Fruit fly (Drosophila melanogaster) whole organism, embryonic: ENCODE results near the gene His3.3A.
A peak's percentile ranks its signal among the peaks of the same experiment; 100 is the strongest.

Experiments used
- Ada2b ChIP-seq: fragments of 200-800 bp; sonication (Bioruptor generic); IDR thresholded peaks from 2 replicates; pipeline ENCODE4 v1.3.6; 2022; ENCODE audit warnings: missing biosample characterization, missing genetic modification characterization
- B-H1 ChIP-seq: fragments of 200-800 bp; sonication (Bioruptor generic); IDR thresholded peaks from 3 replicates; pipeline ENCODE4 v1.3.6; 2022; ENCODE audit warnings: missing biosample characterization, missing genetic modification characterization
- BEAF-32 ChIP-seq: fragments of 200-800 bp; sonication (Bioruptor generic); optimal IDR thresholded peaks from 3 replicates; lab custom pipeline; 2017; ENCODE audit warnings: missing biosample characterization, missing genetic modification characterization, mild to moderate bottlenecking, moderate library complexity, missing genetic modification reagents
- Bgb ChIP-seq: fragments of 200-800 bp; sonication (Bioruptor generic); IDR thresholded peaks from 2 replicates; pipeline ENCODE4 v1.3.6; 2022; ENCODE audit warnings: missing biosample characterization, missing genetic modification characterization; ENCODE audit not compliant: partially characterized antibody
- BtbVII ChIP-seq: fragments of 200-800 bp; sonication (Bioruptor generic); optimal IDR thresholded peaks from 3 replicates; lab custom pipeline; 2017; ENCODE audit warnings: missing biosample characterization, mild to moderate bottlenecking, missing genetic modification characterization
- CG11456 ChIP-seq: fragments of 200-800 bp; sonication (Bioruptor generic); IDR thresholded peaks from 3 replicates; pipeline ENCODE4 v1.3.6; 2022; ENCODE audit warnings: missing biosample characterization, missing genetic modification characterization
- CG12071 ChIP-seq: fragments of 200-800 bp; sonication (Bioruptor generic); optimal IDR thresholded peaks from 3 replicates; lab custom pipeline; 2018; ENCODE audit warnings: missing biosample characterization, mild to moderate bottlenecking, missing genetic modification characterization
- CG1233 ChIP-seq: fragments of 200-800 bp; sonication (Bioruptor generic); optimal IDR thresholded peaks from 4 replicates; lab custom pipeline; 2018; ENCODE audit warnings: missing biosample characterization, mild to moderate bottlenecking, missing genetic modification characterization
- CG1603 ChIP-seq: fragments of 200-800 bp; sonication (Bioruptor generic); optimal IDR thresholded peaks from 2 replicates; lab custom pipeline; 2019; ENCODE audit warnings: missing biosample characterization, mild to moderate bottlenecking, missing genetic modification characterization, moderate library complexity
- CG16815 ChIP-seq: fragments of 200-800 bp; sonication (Bioruptor generic); optimal IDR thresholded peaks from 3 replicates; lab custom pipeline; 2017; ENCODE audit warnings: missing biosample characterization, mild to moderate bottlenecking, missing genetic modification characterization
- CG17568 ChIP-seq: fragments of 200-800 bp; sonication (Bioruptor generic); optimal IDR thresholded peaks from 2 replicates; lab custom pipeline; 2018; ENCODE audit warnings: missing biosample characterization, mild to moderate bottlenecking, missing genetic modification characterization, moderate library complexity
- CG2712 ChIP-seq: fragments of 200-800 bp; optimal IDR thresholded peaks from 3 replicates; lab custom pipeline; 2019; ENCODE audit warnings: missing biosample characterization, mild to moderate bottlenecking, missing genetic modification characterization, moderate library complexity
- CG31441 ChIP-seq: fragments of 200-800 bp; sonication (Bioruptor generic); IDR thresholded peaks from 2 replicates; pipeline ENCODE4 v1.3.6; 2022; ENCODE audit warnings: missing biosample characterization, missing genetic modification characterization
- CG3407 ChIP-seq: fragments of 200-800 bp; sonication (Bioruptor generic); optimal IDR thresholded peaks from 2 replicates; lab custom pipeline; 2018; ENCODE audit warnings: missing biosample characterization, mild to moderate bottlenecking, missing genetic modification characterization
- CG4404 ChIP-seq: fragments of 200-800 bp; sonication (Bioruptor generic); IDR thresholded peaks from 2 replicates; pipeline ENCODE4 v1.3.6; 2022; ENCODE audit warnings: missing biosample characterization, missing genetic modification characterization
- CG6175 ChIP-seq: fragments of 200-800 bp; sonication (Bioruptor generic); IDR thresholded peaks from 3 replicates; pipeline ENCODE4 v1.3.6; 2022; ENCODE audit warnings: missing biosample characterization, missing genetic modification characterization
- CG9215 ChIP-seq: fragments of 200-800 bp; sonication (Bioruptor generic); IDR thresholded peaks from 2 replicates; pipeline ENCODE4 v1.3.6; 2022; ENCODE audit warnings: missing biosample characterization, missing genetic modification characterization
- CHES-1-like ChIP-seq: fragments of 200-800 bp; sonication (Bioruptor generic); optimal IDR thresholded peaks from 2 replicates; lab custom pipeline; 2016; ENCODE audit warnings: missing biosample characterization, missing genetic modification characterization
- D ChIP-seq, 2 experiments: fragments of 200-800 bp in 1 of 2; fragments of >200 bp in 1 of 2; sonication (Bioruptor generic) in 1 of 2; optimal IDR thresholded peaks; 2 replicates in 1 of 2; 3 replicates in 1 of 2; lab custom pipeline; 2017; ENCODE audit warnings: mild to moderate bottlenecking in 1 of 2, missing biosample characterization in 1 of 2, missing genetic modification characterization in 1 of 2, missing genetic modification reagents in 1 of 2
- Dbx ChIP-seq: fragments of 200-800 bp; sonication (Bioruptor generic); IDR thresholded peaks from 3 replicates; pipeline ENCODE4 v1.3.6; 2022; ENCODE audit warnings: missing biosample characterization, missing genetic modification characterization
- Deaf1 ChIP-seq: fragments of 200-800 bp; optimal IDR thresholded peaks from 3 replicates; lab custom pipeline; 2019; ENCODE audit warnings: missing biosample characterization, mild to moderate bottlenecking, missing genetic modification characterization, moderate library complexity
- Fer1 ChIP-seq: fragments of 200-800 bp; sonication (Bioruptor generic); optimal IDR thresholded peaks from 2 replicates; lab custom pipeline; 2017; ENCODE audit warnings: missing biosample characterization, mild to moderate bottlenecking, missing genetic modification characterization
- H2.0 ChIP-seq: fragments of 200-800 bp; sonication (Bioruptor generic); IDR thresholded peaks from 2 replicates; pipeline ENCODE4 v1.3.6; 2022; ENCODE audit warnings: missing biosample characterization, missing genetic modification characterization
- Hr78 ChIP-seq, 2 experiments: fragments of 200-800 bp in 1 of 2; fragments of >200 bp in 1 of 2; sonication (Bioruptor generic) in 1 of 2; optimal IDR thresholded peaks; 2 replicates each; lab custom pipeline; 2017 to 2019; ENCODE audit warnings: missing biosample characterization in 2 of 2, missing genetic modification characterization in 2 of 2, mild to moderate bottlenecking in 1 of 2, moderate library complexity in 1 of 2
- NK7.1 ChIP-seq: fragments of 200-800 bp; sonication (Bioruptor generic); optimal IDR thresholded peaks from 3 replicates; lab custom pipeline; 2016; ENCODE audit warnings: missing biosample characterization, missing genetic modification characterization
- Nf-YC ChIP-seq: fragments of 200-800 bp; optimal IDR thresholded peaks from 3 replicates; lab custom pipeline; 2019; ENCODE audit warnings: missing biosample characterization, mild to moderate bottlenecking, missing genetic modification characterization, moderate library complexity
- Oli ChIP-seq: fragments of 200-800 bp; sonication (Bioruptor generic); optimal IDR thresholded peaks from 2 replicates; lab custom pipeline; 2018; ENCODE audit warnings: missing biosample characterization, mild to moderate bottlenecking, missing genetic modification characterization, moderate library complexity
- Pdp1 ChIP-seq, 2 experiments: fragments of 200-800 bp; sonication (Bioruptor generic); optimal IDR thresholded peaks; 3 replicates each; lab custom pipeline; 2016; ENCODE audit warnings: missing biosample characterization in 2 of 2, missing genetic modification characterization in 2 of 2, mild to moderate bottlenecking in 1 of 2, moderate library complexity in 1 of 2
- Stat92E ChIP-seq, 3 experiments: fragments of >200 bp in 2 of 3; fragments of 200-800 bp in 1 of 3; sonication (Bioruptor generic) in 1 of 3; optimal IDR thresholded peaks; 2 replicates each; lab custom pipeline; 2017 to 2019; ENCODE audit warnings: missing biosample characterization in 3 of 3, missing genetic modification characterization in 3 of 3, mild to moderate bottlenecking in 1 of 3, moderate library complexity in 1 of 3
- bbx ChIP-seq: fragments of 200-800 bp; sonication (Bioruptor generic); IDR thresholded peaks from 2 replicates; pipeline ENCODE4 v1.3.6; 2022; ENCODE audit warnings: missing biosample characterization, missing genetic modification characterization; ENCODE audit not compliant: partially characterized antibody
- btn ChIP-seq: fragments of 200-800 bp; sonication (Bioruptor generic); optimal IDR thresholded peaks from 2 replicates; lab custom pipeline; 2016; ENCODE audit warnings: missing biosample characterization, missing genetic modification characterization
- caup ChIP-seq: fragments of 200-800 bp; sonication (Bioruptor generic); optimal IDR thresholded peaks from 3 replicates; lab custom pipeline; 2017; ENCODE audit warnings: missing biosample characterization, mild to moderate bottlenecking, missing genetic modification characterization, moderate library complexity; ENCODE audit not compliant: severe bottlenecking
- cg ChIP-seq: fragments of 200-800 bp; sonication (Bioruptor generic); optimal IDR thresholded peaks from 3 replicates; lab custom pipeline; 2019; ENCODE audit warnings: missing biosample characterization, mild to moderate bottlenecking, missing genetic modification characterization, moderate library complexity
- chn ChIP-seq: fragments of 200-800 bp; sonication (Bioruptor generic); optimal IDR thresholded peaks from 2 replicates; lab custom pipeline; 2016; ENCODE audit warnings: missing biosample characterization, missing genetic modification characterization
- crp ChIP-seq, 2 experiments: fragments of 200-800 bp; sonication (Bioruptor generic); optimal IDR thresholded peaks; 2 replicates in 1 of 2; 3 replicates in 1 of 2; lab custom pipeline; 2017; ENCODE audit warnings: missing biosample characterization in 2 of 2, missing genetic modification characterization in 2 of 2, mild to moderate bottlenecking in 1 of 2, moderate library complexity in 1 of 2
- dmrt11E ChIP-seq: fragments of 200-800 bp; sonication (Bioruptor generic); optimal IDR thresholded peaks from 3 replicates; lab custom pipeline; 2018; ENCODE audit warnings: missing biosample characterization, mild to moderate bottlenecking, missing genetic modification characterization, moderate library complexity
- ewg ChIP-seq: fragments of 200-800 bp; sonication (Bioruptor generic); optimal IDR thresholded peaks from 3 replicates; lab custom pipeline; 2017; ENCODE audit warnings: mild to moderate bottlenecking, missing biosample characterization, missing genetic modification reagents, missing genetic modification characterization
- ham ChIP-seq: fragments of 200-800 bp; sonication (Bioruptor generic); IDR thresholded peaks from 2 replicates; pipeline ENCODE4 v1.3.6; 2022; ENCODE audit warnings: missing biosample characterization, missing genetic modification characterization
- kay ChIP-seq: fragments of 200-800 bp; sonication (Bioruptor generic); optimal IDR thresholded peaks from 2 replicates; lab custom pipeline; 2016; ENCODE audit warnings: missing biosample characterization, missing genetic modification characterization
- mirr ChIP-seq: fragments of 200-800 bp; sonication (Bioruptor generic); optimal IDR thresholded peaks from 3 replicates; lab custom pipeline; 2018; ENCODE audit warnings: missing biosample characterization, mild to moderate bottlenecking, missing genetic modification characterization
- run ChIP-seq: fragments of 200-800 bp; sonication (Bioruptor generic); optimal IDR thresholded peaks from 3 replicates; lab custom pipeline; 2018; ENCODE audit warnings: missing biosample characterization, mild to moderate bottlenecking, missing genetic modification characterization
- sens ChIP-seq: fragments of 200-800 bp; sonication (Bioruptor generic); peaks from one replicate; lab custom pipeline; 2016; ENCODE audit warnings: missing biosample characterization, missing genetic modification characterization
- slou ChIP-seq: fragments of 200-800 bp; sonication (Bioruptor generic); optimal IDR thresholded peaks from 3 replicates; lab custom pipeline; 2016; ENCODE audit warnings: missing biosample characterization, missing genetic modification characterization
- stwl ChIP-seq: fragments of 200-800 bp; sonication (Bioruptor generic); optimal IDR thresholded peaks from 3 replicates; lab custom pipeline; 2018; ENCODE audit warnings: missing biosample characterization, mild to moderate bottlenecking, missing genetic modification characterization, moderate library complexity
- tin ChIP-seq: fragments of 200-800 bp; sonication (Bioruptor generic); optimal IDR thresholded peaks from 3 replicates; lab custom pipeline; 2016; ENCODE audit warnings: missing biosample characterization, missing genetic modification characterization
- zen ChIP-seq: fragments of 200-800 bp; sonication (Bioruptor generic); optimal IDR thresholded peaks from 3 replicates; lab custom pipeline; 2018; ENCODE audit warnings: missing biosample characterization, mild to moderate bottlenecking, missing genetic modification characterization, moderate library complexity
- zen2 ChIP-seq: fragments of 200-800 bp; sonication (Bioruptor generic); IDR thresholded peaks from 3 replicates; pipeline ENCODE4 v1.3.6; 2022; ENCODE audit warnings: missing biosample characterization, missing genetic modification characterization; ENCODE audit not compliant: partially characterized antibody

Gene His3.3A

DNA sequence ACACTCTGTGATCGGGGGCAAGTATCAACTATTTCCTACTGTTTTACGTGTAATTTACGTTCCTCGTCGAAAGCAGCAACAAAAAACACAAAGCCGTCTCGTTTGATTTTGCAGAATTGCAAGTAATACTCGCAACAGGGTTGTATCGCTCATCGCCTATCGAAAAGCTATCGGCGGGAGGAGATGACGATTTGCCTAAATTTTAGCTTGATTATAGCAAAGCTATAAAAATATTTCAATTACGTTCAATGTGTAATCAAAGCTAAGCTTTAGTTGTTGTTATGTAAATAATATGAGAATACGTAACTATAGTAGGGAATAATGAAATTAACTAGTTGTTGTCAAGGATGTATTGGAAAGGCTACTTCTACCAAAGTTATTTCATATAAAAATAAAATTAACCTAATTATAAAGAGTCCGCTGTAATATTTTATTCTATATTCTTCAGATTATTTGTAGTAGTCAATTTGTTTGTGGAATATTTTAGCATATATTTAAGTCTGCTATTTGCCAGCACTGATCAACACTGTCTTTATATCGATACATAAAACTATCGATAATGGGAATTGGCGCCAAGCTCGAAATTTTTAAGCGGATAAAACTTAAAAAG lies 4.9 kb downstream of the His3.3A start, which contains the start of gene Rpn11 (continued):
- TF ChIP-seq Nf-YC (tag; lab: Kevin White, UChicago) = peak; percentile 75
- peak; percentile 41; the same call in 1 of the 2 replicates for TF ChIP-seq Ada2b
- TF ChIP-seq CG12071 = no peak
- no peak for TF ChIP-seq chn (GFP tag; lab: Kevin White, UChicago)
- TF ChIP-seq CHES-1-like = peak; percentile 7
- no peak for TF ChIP-seq Hr78 (GFP tag; optimal IDR thresholded peaks at IDR 0.05; lab: Kevin White, UChicago)
- no peak for TF ChIP-seq ham (GFP tag; lab: Robert Waterston, UW)
- peak; percentile 29 for TF ChIP-seq caup (GFP tag; lab: Kevin White, UChicago)
- peak in 1 of 2 experiments; percentile 20 for TF ChIP-seq crp (GFP tag; optimal IDR thresholded peaks at IDR 0.05; lab: Kevin White, UChicago)
- TF ChIP-seq zen2 (GFP tag; lab: Robert Waterston, UW) = no peak
- no peak for TF ChIP-seq btn (GFP tag; lab: Kevin White, UChicago)
- TF ChIP-seq CG6175 = no peak
- peak; percentile 41; the same call in 1 of the 3 replicates for TF ChIP-seq B-H1 (GFP tag; lab: Robert Waterston, UW)
- TF ChIP-seq CG3407 (GFP tag; lab: Kevin White, UChicago) = peak; percentile 11
- peak; percentile 30 for TF ChIP-seq CG1233 (GFP tag; lab: Kevin White, UChicago)
- peak; percentile 47 for TF ChIP-seq CG1603
- TF ChIP-seq CG9215 = peak; percentile 40; the same call in 1 of the 2 replicates
- peak; percentile 24 for TF ChIP-seq BtbVII (GFP tag; lab: Kevin White, UChicago)
- no peak for TF ChIP-seq Stat92E (GFP tag; optimal IDR thresholded peaks at IDR 0.05; lab: Kevin White, UChicago)
- TF ChIP-seq run (tag; lab: Kevin White, UChicago) = no peak
- no peak for TF ChIP-seq cg (GFP tag; lab: Kevin White, UChicago)
- TF ChIP-seq sens (GFP tag; lab: Kevin White, UChicago) = peak; percentile 95
- TF ChIP-seq BEAF-32 = peak; percentile 78
- TF ChIP-seq tin (GFP tag; lab: Kevin White, UChicago) = peak; percentile 56
- peak; percentile 76 for TF ChIP-seq CG2712 (tag; lab: Kevin White, UChicago)
- peak; percentile 44 for TF ChIP-seq Oli
- TF ChIP-seq zen (tag; lab: Kevin White, UChicago) = peak; percentile 30
- no peak for TF ChIP-seq NK7.1
- peak; percentile 43 for TF ChIP-seq stwl (tag; lab: Kevin White, UChicago)
- peak; percentile 24; the same call in 1 of the 3 replicates for TF ChIP-seq Dbx (GFP tag; lab: Robert Waterston, UW)
- peak; percentile 70 for TF ChIP-seq dmrt11E (tag; lab: Kevin White, UChicago)
- TF ChIP-seq mirr = peak; percentile 8
- TF ChIP-seq ewg (GFP tag; lab: Kevin White, UChicago) = peak; percentile 18
- TF ChIP-seq CG17568 (GFP tag; lab: Kevin White, UChicago) = peak; percentile 23
- no peak; the same call in 1 of the 2 replicates for TF ChIP-seq H2.0
- peak; percentile 73 for TF ChIP-seq CG31441 (GFP tag; lab: Robert Waterston, UW)
- TF ChIP-seq CG16815 = peak; percentile 44
- peak; percentile 26; the same call in 1 of the 2 replicates for TF ChIP-seq bbx (GFP tag; lab: Robert Waterston, UW)
- TF ChIP-seq Deaf1 (tag; lab: Kevin White, UChicago) = peak; percentile 26
- no peak for TF ChIP-seq D (optimal IDR thresholded peaks at IDR 0.05; lab: Kevin White, UChicago)
- TF ChIP-seq D (GFP tag; optimal IDR thresholded peaks at IDR 0.05; lab: Kevin White, UChicago) = no peak
- TF ChIP-seq kay (GFP tag; lab: Kevin White, UChicago) = peak; percentile 50
- TF ChIP-seq Bgb (GFP tag; lab: Robert Waterston, UW) = peak; percentile 36; the same call in 1 of the 2 replicates
- TF ChIP-seq CG11456 (GFP tag; lab: Robert Waterston, UW) = no peak; the same call in 2 of the 3 replicates
- peak; percentile 47; the same call in 1 of the 2 replicates for TF ChIP-seq CG4404 (GFP tag; lab: Robert Waterston, UW)
- TF ChIP-seq slou (GFP tag; lab: Kevin White, UChicago) = peak; percentile 49
- TF ChIP-seq Fer1 (GFP tag; lab: Kevin White, UChicago) = peak; percentile 43
- peak; percentile 56 to 63 for TF ChIP-seq Pdp1 (GFP tag; optimal IDR thresholded peaks at IDR 0.05; lab: Kevin White, UChicago)
